Fruit fly (Drosophila melanogaster) whole organism, prepupa: ENCODE measurements around the gene tow.

Source experiments
- Blimp-1 ChIP-seq: fragments of 200-800 bp; sonication (Bioruptor generic); optimal IDR thresholded peaks from 3 replicates; lab custom pipeline; 2017; ENCODE audit warnings: missing biosample characterization, missing genetic modification characterization, mild to moderate bottlenecking, moderate library complexity, missing genetic modification reagents
- CG10631 ChIP-seq: fragments of 200-800 bp; sonication (Bioruptor generic); optimal IDR thresholded peaks from 2 replicates; lab custom pipeline; 2016; ENCODE audit warnings: missing biosample characterization, missing genetic modification characterization
- CG10669 ChIP-seq: fragments of 200-800 bp; sonication (Bioruptor generic); optimal IDR thresholded peaks from 3 replicates; lab custom pipeline; 2018; ENCODE audit warnings: missing biosample characterization, mild to moderate bottlenecking, missing genetic modification characterization, moderate library complexity
- CG11762 ChIP-seq: fragments of 200-800 bp; sonication (Bioruptor generic); optimal IDR thresholded peaks from 3 replicates; lab custom pipeline; 2016; ENCODE audit warnings: missing biosample characterization, missing genetic modification characterization; ENCODE audit not compliant: insufficient read depth
- CG11902 ChIP-seq: fragments of 200-800 bp; sonication (Bioruptor generic); optimal IDR thresholded peaks from 3 replicates; lab custom pipeline; 2016; ENCODE audit warnings: missing biosample characterization, missing genetic modification characterization
- CG15336 ChIP-seq: fragments of 200-800 bp; sonication (Bioruptor generic); IDR thresholded peaks from 2 replicates; pipeline ENCODE4 v1.3.6; 2022; ENCODE audit warnings: missing biosample characterization, missing genetic modification characterization
- CG16779 ChIP-seq: fragments of 200-800 bp; sonication (Bioruptor generic); optimal IDR thresholded peaks from 3 replicates; lab custom pipeline; 2017; ENCODE audit warnings: missing biosample characterization, mild to moderate bottlenecking, missing genetic modification characterization
- CG3032 ChIP-seq: fragments of 200-800 bp; optimal IDR thresholded peaks from 2 replicates; lab custom pipeline; 2019; ENCODE audit warnings: missing biosample characterization, mild to moderate bottlenecking, missing genetic modification characterization, moderate library complexity
- CG31627 ChIP-seq: fragments of 200-800 bp; sonication (Bioruptor generic); optimal IDR thresholded peaks from 3 replicates; lab custom pipeline; 2016; ENCODE audit warnings: missing biosample characterization, missing genetic modification characterization
- CG3919 ChIP-seq: fragments of 200-800 bp; sonication (Bioruptor generic); optimal IDR thresholded peaks from 3 replicates; lab custom pipeline; 2016; ENCODE audit warnings: missing biosample characterization, missing genetic modification characterization
- CG6276 ChIP-seq: fragments of 200-800 bp; sonication (Bioruptor generic); optimal IDR thresholded peaks from 2 replicates; lab custom pipeline; 2017; ENCODE audit warnings: missing biosample characterization, mild to moderate bottlenecking, missing genetic modification characterization
- CG6792 ChIP-seq: fragments of 200-800 bp; sonication (Bioruptor generic); optimal IDR thresholded peaks from 3 replicates; lab custom pipeline; 2016; ENCODE audit warnings: missing biosample characterization, missing genetic modification characterization
- CG6808 ChIP-seq: fragments of 200-800 bp; sonication (Bioruptor generic); optimal IDR thresholded peaks from 3 replicates; lab custom pipeline; 2017; ENCODE audit warnings: missing biosample characterization, missing genetic modification characterization, mild to moderate bottlenecking, moderate library complexity, missing genetic modification reagents
- CG7368 ChIP-seq: fragments of 200-800 bp; sonication (Bioruptor generic); optimal IDR thresholded peaks from 3 replicates; lab custom pipeline; 2016; ENCODE audit warnings: missing biosample characterization, missing genetic modification characterization
- CG8119 ChIP-seq: fragments of 200-800 bp; sonication (Bioruptor generic); IDR thresholded peaks from 3 replicates; pipeline ENCODE4 v1.3.6; 2022; ENCODE audit warnings: missing biosample characterization, missing genetic modification characterization
- CG8319 ChIP-seq: fragments of 200-800 bp; sonication (Bioruptor generic); optimal IDR thresholded peaks from 3 replicates; lab custom pipeline; 2016; ENCODE audit warnings: missing biosample characterization, missing genetic modification characterization
- CG9139 ChIP-seq: fragments of 200-800 bp; sonication (Bioruptor generic); optimal IDR thresholded peaks from 3 replicates; lab custom pipeline; 2017; ENCODE audit warnings: missing biosample characterization, mild to moderate bottlenecking, missing genetic modification characterization
- Eip75B ChIP-seq: fragments of 200-800 bp; sonication (Bioruptor generic); optimal IDR thresholded peaks from 3 replicates; lab custom pipeline; 2016; ENCODE audit warnings: missing biosample characterization, missing genetic modification characterization
- Eip78C ChIP-seq: fragments of 200-800 bp; sonication (Bioruptor generic); peaks from one replicate; lab custom pipeline; 2016; ENCODE audit warnings: missing biosample characterization, missing genetic modification characterization
- Eip93F ChIP-seq: fragments of 200-800 bp; sonication (Bioruptor generic); optimal IDR thresholded peaks from 2 replicates; lab custom pipeline; 2016; ENCODE audit warnings: missing biosample characterization, mild to moderate bottlenecking, missing genetic modification characterization
- Ets96B ChIP-seq: fragments of 200-800 bp; optimal IDR thresholded peaks from 2 replicates; lab custom pipeline; 2019; ENCODE audit warnings: missing biosample characterization, mild to moderate bottlenecking, missing genetic modification characterization, moderate library complexity
- Gug ChIP-seq: fragments of 200-800 bp; sonication (Bioruptor generic); IDR thresholded peaks from 2 replicates; pipeline ENCODE4 v1.3.6; 2022; ENCODE audit warnings: missing biosample characterization, missing genetic modification characterization
- Hr38 ChIP-seq: sonication (Bioruptor generic); optimal IDR thresholded peaks from 2 replicates; lab custom pipeline; 2016; ENCODE audit warnings: missing biosample characterization, missing genetic modification characterization
- Hr4 ChIP-seq: fragments of 200-800 bp; sonication (Bioruptor generic); optimal IDR thresholded peaks from 3 replicates; lab custom pipeline; 2016; ENCODE audit warnings: missing biosample characterization, missing genetic modification characterization
- Met ChIP-seq: fragments of 200-800 bp; sonication (Bioruptor generic); optimal IDR thresholded peaks from 3 replicates; lab custom pipeline; 2016; ENCODE audit warnings: missing biosample characterization, missing genetic modification characterization
- OdsH ChIP-seq: fragments of 200-800 bp; sonication (Bioruptor generic); optimal IDR thresholded peaks from 3 replicates; lab custom pipeline; 2016; ENCODE audit warnings: missing biosample characterization, missing genetic modification characterization
- Smox ChIP-seq: fragments of 200-800 bp; sonication (Bioruptor generic); optimal IDR thresholded peaks from 3 replicates; lab custom pipeline; 2016; ENCODE audit warnings: missing biosample characterization, missing genetic modification characterization
- Sox102F ChIP-seq: fragments of 200-800 bp; sonication (Bioruptor generic); optimal IDR thresholded peaks from 2 replicates; lab custom pipeline; 2016; ENCODE audit warnings: missing biosample characterization, mild to moderate bottlenecking, missing genetic modification characterization
- Sox14 ChIP-seq: fragments of 200-800 bp; sonication (Bioruptor generic); optimal IDR thresholded peaks from 3 replicates; lab custom pipeline; 2016; ENCODE audit warnings: missing biosample characterization, missing genetic modification characterization
- Sox15 ChIP-seq: fragments of 200-800 bp; sonication (Bioruptor generic); optimal IDR thresholded peaks from 3 replicates; lab custom pipeline; 2016; ENCODE audit warnings: missing biosample characterization, missing genetic modification characterization
- achi ChIP-seq: fragments of 200-800 bp; sonication (Bioruptor generic); optimal IDR thresholded peaks from 3 replicates; lab custom pipeline; 2016; ENCODE audit warnings: missing biosample characterization, missing genetic modification characterization
- acj6 ChIP-seq: fragments of 200-800 bp; sonication (Bioruptor generic); optimal IDR thresholded peaks from 3 replicates; lab custom pipeline; 2016; ENCODE audit warnings: missing biosample characterization, missing genetic modification characterization
- cyc ChIP-seq: fragments of 200-800 bp; sonication (Bioruptor generic); optimal IDR thresholded peaks from 3 replicates; lab custom pipeline; 2016; ENCODE audit warnings: missing biosample characterization, missing genetic modification characterization
- dsx ChIP-seq: fragments of 200-800 bp; optimal IDR thresholded peaks from 3 replicates; lab custom pipeline; 2019; ENCODE audit warnings: missing biosample characterization, mild to moderate bottlenecking, missing genetic modification characterization, moderate library complexity; ENCODE audit not compliant: poor library complexity, severe bottlenecking
- fd59A ChIP-seq: fragments of 200-800 bp; sonication (Bioruptor generic); optimal IDR thresholded peaks from 2 replicates; lab custom pipeline; 2017; ENCODE audit warnings: missing biosample characterization, mild to moderate bottlenecking, missing genetic modification characterization, missing genetic modification reagents
- fkh ChIP-seq: fragments of 200-800 bp; sonication (Bioruptor generic); optimal IDR thresholded peaks from 3 replicates; lab custom pipeline; 2017; ENCODE audit warnings: missing biosample characterization, mild to moderate bottlenecking, missing genetic modification characterization, moderate library complexity
- lz ChIP-seq: fragments of 200-800 bp; sonication (Bioruptor generic); optimal IDR thresholded peaks from 3 replicates; lab custom pipeline; 2016; ENCODE audit warnings: missing biosample characterization, missing genetic modification characterization
- net ChIP-seq: fragments of 200-800 bp; sonication (Bioruptor generic); optimal IDR thresholded peaks from 3 replicates; lab custom pipeline; 2016; ENCODE audit warnings: missing biosample characterization, missing genetic modification characterization
- salr ChIP-seq, 2 experiments: fragments of 200-800 bp; sonication (Bioruptor generic); optimal IDR thresholded peaks; 3 replicates each; lab custom pipeline; 2016 to 2018; ENCODE audit warnings: missing biosample characterization in 2 of 2, missing genetic modification characterization in 2 of 2, mild to moderate bottlenecking in 1 of 2
- spab ChIP-seq: fragments of 200-800 bp; sonication (Bioruptor generic); optimal IDR thresholded peaks from 2 replicates; lab custom pipeline; 2017; ENCODE audit warnings: missing biosample characterization, mild to moderate bottlenecking, missing genetic modification characterization, missing genetic modification reagents
- ss ChIP-seq, 2 experiments: fragments of 200-800 bp; sonication (Bioruptor generic); optimal IDR thresholded peaks; 2 replicates in 1 of 2; 3 replicates in 1 of 2; lab custom pipeline; 2017 to 2018; ENCODE audit warnings: mild to moderate bottlenecking in 2 of 2, missing biosample characterization in 2 of 2, missing genetic modification characterization in 2 of 2, moderate library complexity in 1 of 2
- svp ChIP-seq: fragments of 200-800 bp; sonication (Bioruptor generic); peaks from one replicate; lab custom pipeline; 2016; ENCODE audit warnings: missing biosample characterization, missing genetic modification characterization
- vri ChIP-seq: fragments of 200-800 bp; sonication (Bioruptor generic); optimal IDR thresholded peaks from 3 replicates; lab custom pipeline; 2016; ENCODE audit warnings: missing biosample characterization, mild to moderate bottlenecking, missing genetic modification characterization

tow gene

dm6 chr3L:6971298-6971697 lies 28.6 kb downstream of the tow start:
- TF ChIP-seq CG6808, result no peak
- TF ChIP-seq CG9139 (GFP tag; lab: Kevin White, UChicago), result no peak
- TF ChIP-seq CG11762, result no peak
- TF ChIP-seq Sox15 (GFP tag; lab: Kevin White, UChicago), result no peak
- no peak for TF ChIP-seq dsx (GFP tag; lab: Kevin White, UChicago)
- no peak for TF ChIP-seq ss (GFP tag; optimal IDR thresholded peaks at IDR 0.05; lab: Kevin White, UChicago)
- TF ChIP-seq CG3032 (tag; lab: Kevin White, UChicago), result no peak

dm6 chr3L:6972367-6972766 lies 29.7 kb downstream of the tow start, which contains the start of gene CG10063:
CG10063 (minus strand) TSS chr3L:6972467.
- TF ChIP-seq CG11902 (no peak), CG6808 (peak; percentile 75), CG8119 (GFP tag; lab: Robert Waterston, UW) (no peak)

DNA sequence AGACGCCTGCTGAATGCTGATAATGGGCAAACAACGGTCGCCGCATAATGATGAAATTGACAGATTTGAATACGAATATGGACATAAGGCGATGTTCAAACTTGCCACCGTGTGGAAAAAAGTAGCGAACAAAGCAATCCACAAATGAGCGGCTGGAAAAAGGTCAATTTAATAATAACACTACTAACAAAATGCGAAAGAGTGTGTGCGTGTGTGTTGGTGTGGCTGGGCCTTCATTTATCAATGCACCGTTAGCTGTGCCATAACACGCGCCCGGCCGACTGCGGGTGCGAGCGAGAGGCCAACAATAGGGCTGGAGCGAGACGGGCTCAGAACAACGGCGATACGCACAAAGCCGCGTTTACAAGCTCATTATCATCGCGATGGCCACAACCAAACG lies 33.2 kb downstream of the tow start:
- peak; percentile 1 for TF ChIP-seq Eip78C (GFP tag; lab: Kevin White, UChicago)
- no peak for TF ChIP-seq CG15336
- TF ChIP-seq CG11762, result no peak
- peak; percentile 18 for TF ChIP-seq svp (GFP tag; lab: Kevin White, UChicago)
- TF ChIP-seq CG31627 (GFP tag; lab: Kevin White, UChicago), result no peak
- TF ChIP-seq Hr38 (GFP tag; lab: Kevin White, UChicago), result no peak
- TF ChIP-seq Met (GFP tag; lab: Kevin White, UChicago), result no peak
- TF ChIP-seq CG6792 (GFP tag; lab: Kevin White, UChicago), result no peak
- TF ChIP-seq fkh (GFP tag; lab: Kevin White, UChicago), result no peak
- no peak for TF ChIP-seq achi
- TF ChIP-seq vri (GFP tag; lab: Kevin White, UChicago), result peak; percentile 3
- TF ChIP-seq Eip75B (GFP tag; lab: Kevin White, UChicago), result no peak
- TF ChIP-seq OdsH (GFP tag; lab: Kevin White, UChicago), result no peak
- TF ChIP-seq Sox102F, result no peak
- no peak for TF ChIP-seq CG11902
- no peak for TF ChIP-seq CG6276 (GFP tag; lab: Kevin White, UChicago)

- TF ChIP-seq fkh (GFP tag; lab: Kevin White, UChicago), result peak; percentile 48
- TF ChIP-seq Eip78C (GFP tag; lab: Kevin White, UChicago), result peak; percentile 44
- TF ChIP-seq vri (GFP tag; lab: Kevin White, UChicago), result peak; percentile 17
- no peak for TF ChIP-seq CG6276 (GFP tag; lab: Kevin White, UChicago)
- no peak for TF ChIP-seq fd59A
- peak; percentile 84 for TF ChIP-seq svp (GFP tag; lab: Kevin White, UChicago)
- TF ChIP-seq, all 60 proteins: peak for 4
Measured at dm6 chr3L:6976601-6977140, 34.0 kb downstream of the tow start.

DNA sequence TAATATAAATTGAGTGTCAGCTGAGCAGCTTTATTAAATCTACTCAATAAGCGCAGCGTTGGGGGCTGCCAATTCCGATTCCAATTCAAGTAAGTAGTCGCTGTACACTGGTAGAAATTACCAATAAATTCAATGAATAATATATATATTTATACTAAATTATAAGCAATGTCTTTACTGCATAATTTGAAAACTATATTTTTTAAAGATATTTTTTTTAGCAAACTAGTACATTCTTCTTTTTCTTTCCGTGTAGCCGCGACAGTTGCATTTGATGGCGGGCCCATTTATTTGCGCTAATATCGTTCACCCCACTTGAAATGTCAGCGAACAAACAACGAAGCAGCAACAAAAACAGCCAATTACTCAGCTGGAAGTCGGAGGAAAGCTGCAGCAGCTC lies 34.7 kb downstream of the tow start:
- TF ChIP-seq CG7368 (GFP tag; lab: Kevin White, UChicago) (peak; percentile 21), Sox14 (peak; percentile 17), Eip93F (GFP tag; lab: Kevin White, UChicago) (no peak), achi (peak; percentile 77), CG15336 (peak; percentile 91), salr (GFP tag; optimal IDR thresholded peaks at IDR 0.05; lab: Kevin White, UChicago) (peak in 1 of 2 experiments; percentile 53), dsx (GFP tag; lab: Kevin White, UChicago) (peak; percentile 28), spab (GFP tag; lab: Kevin White, UChicago) (peak; percentile 21), CG8319 (GFP tag; lab: Kevin White, UChicago) (peak; percentile 29), Sox15 (GFP tag; lab: Kevin White, UChicago) (peak; percentile 13), Blimp-1 (GFP tag; lab: Kevin White, UChicago) (peak; percentile 31), vri (GFP tag; lab: Kevin White, UChicago) (peak; percentile 13), cyc (peak; percentile 46), CG10669 (peak; percentile 60), Hr4 (peak; percentile 73), CG3919 (GFP tag; lab: Kevin White, UChicago) (peak; percentile 73), CG16779 (tag; lab: Kevin White, UChicago) (peak; percentile 37), acj6 (GFP tag; lab: Kevin White, UChicago) (peak; percentile 67), fkh (GFP tag; lab: Kevin White, UChicago) (no peak), Gug (GFP tag; lab: Robert Waterston, UW) (peak; percentile 82), Ets96B (tag; lab: Kevin White, UChicago) (peak; percentile 56), net (GFP tag; lab: Kevin White, UChicago) (peak; percentile 54), CG10631 (GFP tag; lab: Kevin White, UChicago) (peak; percentile 75), lz (GFP tag; lab: Kevin White, UChicago) (peak; percentile 36), Smox (peak; percentile 47)
